Worm (Caenorhabditis elegans): ENCODE measurements around the gene T02E9.5.

Gene T02E9.5

ce11 chrV:11375150-11375792 is 33.2 kb downstream of the T02E9.5 start, which contains the start of gene cnb-1 (continued):
- TF ChIP-seq sptf-1 (tag; optimal IDR thresholded peaks at IDR 0.05), result no peak
- peak; percentile 10 for TF ChIP-seq aha-1 (tag; optimal IDR thresholded peaks at IDR 0.05)
- TF ChIP-seq nhr-71 (tag; optimal IDR thresholded peaks at IDR 0.05), result peak; percentile 88
- TF ChIP-seq pax-3 (tag; optimal IDR thresholded peaks at IDR 0.05), result no peak

ce11 chrV:11379341-11379740 is 37.3 kb downstream of the T02E9.5 start:
- no peak for TF ChIP-seq unc-30 (tag; optimal IDR thresholded peaks at IDR 0.05)
- TF ChIP-seq C34B4.2 (tag; optimal IDR thresholded peaks at IDR 0.05), result no peak
- peak; percentile 6 for TF ChIP-seq nhr-85 (tag)
- peak; percentile 46 for TF ChIP-seq lin-14 (GFP tag; optimal IDR thresholded peaks at IDR 0.05)

- TF ChIP-seq elt-3 (tag; optimal IDR thresholded peaks at IDR 0.05) (no peak), fkh-10 (GFP tag; optimal IDR thresholded peaks at IDR 0.05) (peak; percentile 60), lin-14 (GFP tag; optimal IDR thresholded peaks at IDR 0.05) (peak; percentile 72), mab-9 (GFP tag; IDR thresholded peaks at IDR 0.05) (no peak), hlh-17 (GFP tag; optimal IDR thresholded peaks at IDR 0.05; ENCODE audit: borderline replicate concordance) (no peak), C16A3.4 (tag; optimal IDR thresholded peaks at IDR 0.05) (no peak), skn-1 (tag; optimal IDR thresholded peaks at IDR 0.05) (no peak)
Measured at ce11 chrV:11380571-11380970, 38.5 kb downstream of the T02E9.5 start.

ce11 chrV:11383032-11383431 is 41.0 kb downstream of the T02E9.5 start, which contains the start of gene F55C10.5:
F55C10.5 (plus strand) TSS chrV:11383105.
- TF ChIP-seq nhr-12 (tag; optimal IDR thresholded peaks at IDR 0.05), result no peak
- TF ChIP-seq lin-15B (tag; optimal IDR thresholded peaks at IDR 0.05), result no peak
- no peak for TF ChIP-seq snpc-4 (tag; optimal IDR thresholded peaks at IDR 0.05)
- no peak for TF ChIP-seq fkh-8 (tag; optimal IDR thresholded peaks at IDR 0.05)
- no peak for TF ChIP-seq dpl-1 (GFP tag; optimal IDR thresholded peaks at IDR 0.05)
- TF ChIP-seq snu-23 (GFP tag; optimal IDR thresholded peaks at IDR 0.05), result no peak
- TF ChIP-seq ztf-4 (tag; optimal IDR thresholded peaks at IDR 0.05), result no peak
- TF ChIP-seq tbx-2 (tag; optimal IDR thresholded peaks at IDR 0.05), result no peak
- TF ChIP-seq hpl-2 (GFP tag; optimal IDR thresholded peaks at IDR 0.05), result no peak
- no peak for TF ChIP-seq mef-2 (tag; optimal IDR thresholded peaks at IDR 0.05)
- no peak for TF ChIP-seq nhr-19 (GFP tag; conservative IDR thresholded peaks at IDR 0.05)
- TF ChIP-seq xbp-1 (tag; optimal IDR thresholded peaks at IDR 0.05), result no peak
- TF ChIP-seq lir-3 (tag; optimal IDR thresholded peaks at IDR 0.05; ENCODE audit: poor library complexity), result no peak
- no peak for TF ChIP-seq mep-1 (tag; optimal IDR thresholded peaks at IDR 0.05)
- TF ChIP-seq isw-1 (GFP tag; IDR thresholded peaks at IDR 0.05), result no peak
- TF ChIP-seq sox-4 (tag; optimal IDR thresholded peaks at IDR 0.05), result no peak
- no peak for TF ChIP-seq nhr-47 (tag; optimal IDR thresholded peaks at IDR 0.05)

ce11 chrV:11385060-11385459 is 43.0 kb downstream of the T02E9.5 start, which contains the start of gene col-154:
col-154 (plus strand) TSS chrV:11385360.
- peak; percentile 73 for TF ChIP-seq blmp-1 (tag; optimal IDR thresholded peaks at IDR 0.05)
- no peak for TF ChIP-seq C04F5.9 (tag; optimal IDR thresholded peaks at IDR 0.05)

- TF ChIP-seq hlh-17 (GFP tag; optimal IDR thresholded peaks at IDR 0.05; ENCODE audit: borderline replicate concordance), result no peak
- TF ChIP-seq nhr-237 (tag; optimal IDR thresholded peaks at IDR 0.05), result no peak
- TF ChIP-seq egl-13 (tag; optimal IDR thresholded peaks at IDR 0.05), result no peak
- TF ChIP-seq nhr-85 (tag), result no peak
- TF ChIP-seq F16B12.6 (tag; optimal IDR thresholded peaks at IDR 0.05), result no peak
Measured at ce11 chrV:11386428-11386827, 44.4 kb downstream of the T02E9.5 start, which contains the start of gene F55C10.4. F55C10.4 (plus strand) TSS chrV:11386728.

Data from whole organism, L1 larva.